Fruit fly (Drosophila melanogaster): ENCODE results near the gene p53.

The p53 gene

dm6 chr3R:23061209-23061608 lies 7.3 kb upstream of the p53 start, which contains the start of the genes sav and Ublcp1 (continued):
- TF ChIP-seq fd102C (GFP tag; optimal IDR thresholded peaks at IDR 0.05) = no peak
- peak; percentile 80 for TF ChIP-seq hb (GFP tag; IDR thresholded peaks at IDR 0.05; ENCODE audit: partially characterized antibody)
- TF ChIP-seq Ssrp (tag; optimal IDR thresholded peaks at IDR 0.05) = peak; percentile 17
- no peak for TF ChIP-seq fd3F (GFP tag; optimal IDR thresholded peaks at IDR 0.05)
- TF ChIP-seq CG10209 (GFP tag; optimal IDR thresholded peaks at IDR 0.05) = peak; percentile 17
- no peak for TF ChIP-seq ATbp (GFP tag; optimal IDR thresholded peaks at IDR 0.05)
- no peak for TF ChIP-seq CG11695 (GFP tag; IDR thresholded peaks at IDR 0.05)
- peak; percentile 91 for TF ChIP-seq Doc3 (GFP tag; IDR thresholded peaks at IDR 0.05; ENCODE audit: partially characterized antibody)
- no peak for TF ChIP-seq CG7786 (GFP tag; optimal IDR thresholded peaks at IDR 0.05)
- no peak for TF ChIP-seq CG2875 (GFP tag; optimal IDR thresholded peaks at IDR 0.05)
- 0 out of 2 replicates have a peak, but pooled peaks have one; percentile 16 for TF ChIP-seq CG3847 (GFP tag; IDR thresholded peaks at IDR 0.05)
- peak; percentile 37 for TF ChIP-seq CG10979 (tag; optimal IDR thresholded peaks at IDR 0.05)
- TF ChIP-seq CG2129 (GFP tag; IDR thresholded peaks at IDR 0.05; ENCODE audit: partially characterized antibody) = peak; percentile 92
- peak; percentile 43 for TF ChIP-seq CG30020 (tag; optimal IDR thresholded peaks at IDR 0.05)
- TF ChIP-seq sim (GFP tag; IDR thresholded peaks at IDR 0.05) = no peak
- no peak for TF ChIP-seq CG31388 (GFP tag; optimal IDR thresholded peaks at IDR 0.05)
- peak; percentile 17 for TF ChIP-seq Chrac-16 (GFP tag; optimal IDR thresholded peaks at IDR 0.05)
- no peak for TF ChIP-seq Dip3 (GFP tag; optimal IDR thresholded peaks at IDR 0.05)
- no peak for TF ChIP-seq CG17385 (GFP tag; optimal IDR thresholded peaks at IDR 0.05)
- no peak for TF ChIP-seq Atf3 (GFP tag; optimal IDR thresholded peaks at IDR 0.05)
- peak; percentile 49 for TF ChIP-seq sens (GFP tag)
- no peak for TF ChIP-seq exex (tag; optimal IDR thresholded peaks at IDR 0.05)
- TF ChIP-seq CG12942 (GFP tag; optimal IDR thresholded peaks at IDR 0.05) = peak; percentile 0
- TF ChIP-seq CG10462 (GFP tag; optimal IDR thresholded peaks at IDR 0.05) = peak; percentile 12
- no peak for TF ChIP-seq CG8089 (GFP tag; optimal IDR thresholded peaks at IDR 0.05)
- TF ChIP-seq CG12659 (GFP tag; optimal IDR thresholded peaks at IDR 0.05) = peak; percentile 65
- peak; percentile 78 for TF ChIP-seq CG2116 (GFP tag; optimal IDR thresholded peaks at IDR 0.05)
- TF ChIP-seq CG17912 (GFP tag; optimal IDR thresholded peaks at IDR 0.05) = no peak
- TF ChIP-seq fd96Cb (tag; optimal IDR thresholded peaks at IDR 0.05) = no peak
- TF ChIP-seq dpn (GFP tag; optimal IDR thresholded peaks at IDR 0.05) = peak in 1 of 2 experiments; percentile 38
- TF ChIP-seq CG11696 (GFP tag; IDR thresholded peaks at IDR 0.05) = no peak
- peak; percentile 65 for TF ChIP-seq CG12391 (tag; optimal IDR thresholded peaks at IDR 0.05)
- TF ChIP-seq CG14710 (tag; optimal IDR thresholded peaks at IDR 0.05) = peak; percentile 74
- no peak for TF ChIP-seq usp (GFP tag; optimal IDR thresholded peaks at IDR 0.05)
- no peak for TF ChIP-seq CG17361 (GFP tag; IDR thresholded peaks at IDR 0.05)
- TF ChIP-seq CG13287 (GFP tag; IDR thresholded peaks at IDR 0.05; ENCODE audit: partially characterized antibody) = peak; percentile 97
- no peak for TF ChIP-seq CG4404 (GFP tag; IDR thresholded peaks at IDR 0.05)
- no peak for TF ChIP-seq bigmax (GFP tag; optimal IDR thresholded peaks at IDR 0.05)
- TF ChIP-seq Ets97D (GFP tag; optimal IDR thresholded peaks at IDR 0.05) = peak; percentile 42
- peak; percentile 72; the same call in 1 of the 2 replicates for TF ChIP-seq CG42726 (GFP tag; IDR thresholded peaks at IDR 0.05; ENCODE audit: partially characterized antibody)
- TF ChIP-seq CG4282 (GFP tag; optimal IDR thresholded peaks at IDR 0.05) = no peak
- TF ChIP-seq CG1233 (GFP tag; optimal IDR thresholded peaks at IDR 0.05) = no peak
- peak; percentile 67 for TF ChIP-seq row (GFP tag; IDR thresholded peaks at IDR 0.05)
- TF ChIP-seq tx (GFP tag; optimal IDR thresholded peaks at IDR 0.05) = no peak
- no peak for TF ChIP-seq ken (GFP tag; IDR thresholded peaks at IDR 0.05)
- peak; percentile 32 for TF ChIP-seq dmrt11E (tag; optimal IDR thresholded peaks at IDR 0.05)
- TF ChIP-seq CG3995 (GFP tag; optimal IDR thresholded peaks at IDR 0.05) = no peak
- TF ChIP-seq pita (GFP tag; optimal IDR thresholded peaks at IDR 0.05) = no peak
- no peak for TF ChIP-seq abd-A (tag; optimal IDR thresholded peaks at IDR 0.05)
- TF ChIP-seq Stat92E (GFP tag; optimal IDR thresholded peaks at IDR 0.05) = no peak
